Worm (Caenorhabditis elegans): Measurements from ENCODE around the gene C44C10.10.

C44C10.10 gene

ce11 chrX:11690014-11690591, at the start of gene C44C10.10, which contains the start of gene C44C10.5:
C44C10.10 (plus strand) TSS chrX:11690314.
C44C10.5 (plus strand) TSS chrX:11690541.
- no peak for TF ChIP-seq nhr-25 (tag; optimal IDR thresholded peaks at IDR 0.05)
- no peak for TF ChIP-seq nhr-67 (tag; optimal IDR thresholded peaks at IDR 0.05)
- TF ChIP-seq elt-3 (tag; optimal IDR thresholded peaks at IDR 0.05), result no peak
- TF ChIP-seq nhr-77 (tag; optimal IDR thresholded peaks at IDR 0.05), result no peak
- TF ChIP-seq sea-2 (GFP tag; optimal IDR thresholded peaks at IDR 0.05), result no peak
- TF ChIP-seq nfya-1 (tag; optimal IDR thresholded peaks at IDR 0.05; ENCODE audit: insufficient read depth), result no peak
- no peak for TF ChIP-seq unc-39 (tag; optimal IDR thresholded peaks at IDR 0.05)
- no peak for TF ChIP-seq ztf-11 (tag; optimal IDR thresholded peaks at IDR 0.05)
- no peak for TF ChIP-seq ceh-82 (tag; optimal IDR thresholded peaks at IDR 0.05)

- TF ChIP-seq unc-62 (GFP tag; optimal IDR thresholded peaks at IDR 0.05), result peak; percentile 23
- no peak for TF ChIP-seq aly-2 (tag; optimal IDR thresholded peaks at IDR 0.05)
- no peak for TF ChIP-seq lin-15B (tag; optimal IDR thresholded peaks at IDR 0.05)
- TF ChIP-seq fkh-10 (GFP tag; optimal IDR thresholded peaks at IDR 0.05), result peak; percentile 69
- no peak for TF ChIP-seq tbx-2 (tag; optimal IDR thresholded peaks at IDR 0.05)
- TF ChIP-seq lin-39 (tag; optimal IDR thresholded peaks at IDR 0.05), result peak; percentile 47
- peak; percentile 17 for TF ChIP-seq nfya-1 (tag; optimal IDR thresholded peaks at IDR 0.05; ENCODE audit: insufficient read depth)
Measured at ce11 chrX:11640463-11640995, 49.6 kb upstream of the C44C10.10 start.

- TF ChIP-seq nhr-25 (tag; optimal IDR thresholded peaks at IDR 0.05) (no peak), sea-2 (GFP tag; optimal IDR thresholded peaks at IDR 0.05) (no peak), nhr-237 (tag; optimal IDR thresholded peaks at IDR 0.05) (no peak), ama-1 (optimal IDR thresholded peaks at IDR 0.05) (no peak)
Measured at ce11 chrX:11641562-11641961, 48.6 kb upstream of the C44C10.10 start.

ce11 chrX:11643767-11644235, 46.3 kb upstream of the C44C10.10 start, which contains the start of gene sto-4:
sto-4 (plus strand) TSS chrX:11644126.
- TF ChIP-seq nfya-1 (tag; optimal IDR thresholded peaks at IDR 0.05; ENCODE audit: insufficient read depth), result peak; percentile 33
- TF ChIP-seq elt-1 (tag; optimal IDR thresholded peaks at IDR 0.05), result peak; percentile 5
- TF ChIP-seq nhr-43 (tag; optimal IDR thresholded peaks at IDR 0.05; ENCODE audit: poor library complexity, severe bottlenecking), result peak; percentile 50
- TF ChIP-seq snpc-4 (tag; optimal IDR thresholded peaks at IDR 0.05), result peak; percentile 22
- peak; percentile 39 for TF ChIP-seq tbx-2 (tag; optimal IDR thresholded peaks at IDR 0.05)
- peak; percentile 7 for TF ChIP-seq R02D3.7 (tag; optimal IDR thresholded peaks at IDR 0.05)
- peak; percentile 77 for TF ChIP-seq nhr-25 (tag; optimal IDR thresholded peaks at IDR 0.05)
- peak; percentile 85 for TF ChIP-seq lsy-12 (tag; optimal IDR thresholded peaks at IDR 0.05)
- TF ChIP-seq hmg-11 (tag; optimal IDR thresholded peaks at IDR 0.05), result peak; percentile 47
- TF ChIP-seq lin-39 (tag; optimal IDR thresholded peaks at IDR 0.05), result peak; percentile 60

- no peak for TF ChIP-seq jun-1 (tag; optimal IDR thresholded peaks at IDR 0.05)
- TF ChIP-seq nhr-43 (tag; optimal IDR thresholded peaks at IDR 0.05; ENCODE audit: poor library complexity, severe bottlenecking), result peak; percentile 64
- peak; percentile 12 for TF ChIP-seq hmg-11 (tag; optimal IDR thresholded peaks at IDR 0.05)
- TF ChIP-seq nhr-23 (tag; optimal IDR thresholded peaks at IDR 0.05), result peak; percentile 50
- TF ChIP-seq nhr-77 (tag; optimal IDR thresholded peaks at IDR 0.05), result no peak
- peak; percentile 42 for TF ChIP-seq elt-2 (tag; optimal IDR thresholded peaks at IDR 0.05)
- no peak for TF ChIP-seq mml-1 (tag; optimal IDR thresholded peaks at IDR 0.05)
- TF ChIP-seq tbx-2 (tag; optimal IDR thresholded peaks at IDR 0.05), result peak; percentile 5
Measured at ce11 chrX:11645517-11645916, 44.6 kb upstream of the C44C10.10 start.

- no peak for TF ChIP-seq elt-3 (tag; optimal IDR thresholded peaks at IDR 0.05)
- peak; percentile 19 for TF ChIP-seq nhr-23 (tag; optimal IDR thresholded peaks at IDR 0.05)
Measured at ce11 chrX:11647165-11647564, 42.9 kb upstream of the C44C10.10 start, which contains the start of gene T04F8.8. T04F8.8 (plus strand) TSS chrX:11647465.

ce11 chrX:11650751-11651150, 39.4 kb upstream of the C44C10.10 start, which contains the start of gene cutl-11:
cutl-11 (minus strand) TSS chrX:11650851.
- no peak for TF ChIP-seq eor-1 (tag; optimal IDR thresholded peaks at IDR 0.05)
- no peak for TF ChIP-seq snpc-4 (tag; optimal IDR thresholded peaks at IDR 0.05)
- no peak for TF ChIP-seq ceh-16 (tag; optimal IDR thresholded peaks at IDR 0.05)
- TF ChIP-seq elt-2 (tag; optimal IDR thresholded peaks at IDR 0.05), result no peak
- TF ChIP-seq fos-1 (tag; optimal IDR thresholded peaks at IDR 0.05), result no peak
- TF ChIP-seq nhr-67 (tag; optimal IDR thresholded peaks at IDR 0.05), result no peak
- TF ChIP-seq ceh-28 (tag; optimal IDR thresholded peaks at IDR 0.05), result no peak
- no peak for TF ChIP-seq hmg-11 (tag; optimal IDR thresholded peaks at IDR 0.05)
- TF ChIP-seq nhr-23 (tag; optimal IDR thresholded peaks at IDR 0.05), result no peak
- no peak for TF ChIP-seq zag-1 (tag; optimal IDR thresholded peaks at IDR 0.05)
- no peak for TF ChIP-seq ztf-4 (tag; optimal IDR thresholded peaks at IDR 0.05)
- no peak for TF ChIP-seq egl-27 (tag; optimal IDR thresholded peaks at IDR 0.05)
- TF ChIP-seq egl-5 (tag; optimal IDR thresholded peaks at IDR 0.05), result no peak
- no peak for TF ChIP-seq skn-1 (tag; optimal IDR thresholded peaks at IDR 0.05)
- TF ChIP-seq nhr-76 (tag; optimal IDR thresholded peaks at IDR 0.05), result no peak
- TF ChIP-seq pqm-1 (tag; optimal IDR thresholded peaks at IDR 0.05), result no peak
